Fruit fly (Drosophila melanogaster) S2 (cell line): ENCODE measurements around the gene Atf3.

Source experiments
- CG8478 ChIP-seq: fragments of >200 bp; optimal IDR thresholded peaks from 2 replicates; lab custom pipeline; 2018
- CTCF ChIP-seq, 2 experiments: fragments of >200 bp; optimal IDR thresholded peaks; 2 replicates each; lab custom pipeline; 2018

The Atf3 gene

DNA sequence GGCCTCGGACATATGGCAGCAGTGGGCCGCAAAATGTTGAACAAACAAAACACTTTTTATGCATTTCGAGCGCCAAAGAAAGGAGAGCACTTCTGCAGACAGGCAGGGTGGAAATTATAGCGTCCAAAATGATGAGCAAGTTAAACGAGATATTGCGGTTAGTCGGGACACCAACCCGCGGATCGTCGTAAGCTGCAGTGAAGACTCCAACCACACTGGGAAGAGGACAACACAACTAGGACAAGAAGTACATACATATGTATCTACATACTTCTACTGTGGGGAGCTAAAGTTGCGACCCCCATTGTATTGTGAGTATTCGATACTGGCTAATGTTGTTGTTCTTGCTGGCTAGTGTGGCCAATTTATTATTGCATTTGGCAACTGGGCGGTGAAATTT is 11.1 kb upstream of the Atf3 start:
- TF ChIP-seq CTCF (optimal IDR thresholded peaks at IDR 0.05; lab: Kevin White, UChicago): peak; percentile 61 to 70
- no peak for TF ChIP-seq CG8478 (lab: Kevin White, UChicago)

dm6 chrX:1285273-1285672 is 10.2 kb upstream of the Atf3 start:
- no peak for TF ChIP-seq CTCF (optimal IDR thresholded peaks at IDR 0.05; lab: Kevin White, UChicago)
- no peak for TF ChIP-seq CG8478 (lab: Kevin White, UChicago)

DNA sequence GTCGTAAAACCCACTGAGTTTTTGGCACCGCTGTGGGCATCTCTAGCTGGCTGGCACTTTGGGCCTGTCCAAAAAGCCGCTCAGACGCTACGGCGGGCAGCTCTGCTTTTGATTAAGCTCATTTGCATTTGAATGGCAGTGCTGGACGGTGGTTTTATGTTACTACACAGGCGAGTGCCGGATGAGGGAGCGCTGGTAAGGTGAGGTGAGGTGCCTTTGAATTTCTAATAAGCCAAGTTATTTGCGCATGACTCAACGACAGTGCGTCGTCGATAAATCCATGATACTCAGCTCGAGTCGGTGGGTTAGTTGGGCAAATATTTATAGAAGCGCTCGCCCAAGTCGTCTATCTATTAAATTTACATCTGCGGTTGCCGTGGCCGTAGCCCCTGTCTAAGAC is 9.2 kb upstream of the Atf3 start:
- TF ChIP-seq CTCF (optimal IDR thresholded peaks at IDR 0.05; lab: Kevin White, UChicago): no peak
- no peak for TF ChIP-seq CG8478 (lab: Kevin White, UChicago)

dm6 chrX:1282953-1283568 is 8.0 kb upstream of the Atf3 start:
- TF ChIP-seq CTCF (optimal IDR thresholded peaks at IDR 0.05; lab: Kevin White, UChicago) (no peak), CG8478 (lab: Kevin White, UChicago) (no peak)

DNA sequence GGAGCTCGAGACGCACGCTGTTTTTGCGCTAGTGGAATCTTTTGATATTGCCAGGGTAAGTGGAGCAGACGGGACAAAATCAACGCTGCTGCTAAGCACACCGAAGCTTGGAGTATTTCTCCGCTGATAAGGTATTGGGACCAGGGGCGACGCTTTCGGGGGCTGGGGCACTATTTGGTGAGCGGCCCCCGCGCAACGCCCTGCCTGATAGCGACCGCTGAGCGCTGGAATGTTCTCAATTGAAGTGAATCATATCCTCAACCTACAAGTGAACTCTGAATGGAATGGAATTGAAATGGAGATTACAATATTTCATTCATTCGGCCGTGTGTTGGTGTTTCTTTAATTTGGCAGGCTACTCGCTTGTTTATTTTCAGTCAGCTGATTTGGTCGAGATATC is 7.3 kb upstream of the Atf3 start:
- TF ChIP-seq CTCF (optimal IDR thresholded peaks at IDR 0.05; lab: Kevin White, UChicago): no peak
- no peak for TF ChIP-seq CG8478 (lab: Kevin White, UChicago)

- TF ChIP-seq CG8478 (lab: Kevin White, UChicago) (no peak), CTCF (optimal IDR thresholded peaks at IDR 0.05; lab: Kevin White, UChicago) (no peak)
Observed at dm6 chrX:1278825-1279643, 4.0 kb upstream of the Atf3 start.

DNA sequence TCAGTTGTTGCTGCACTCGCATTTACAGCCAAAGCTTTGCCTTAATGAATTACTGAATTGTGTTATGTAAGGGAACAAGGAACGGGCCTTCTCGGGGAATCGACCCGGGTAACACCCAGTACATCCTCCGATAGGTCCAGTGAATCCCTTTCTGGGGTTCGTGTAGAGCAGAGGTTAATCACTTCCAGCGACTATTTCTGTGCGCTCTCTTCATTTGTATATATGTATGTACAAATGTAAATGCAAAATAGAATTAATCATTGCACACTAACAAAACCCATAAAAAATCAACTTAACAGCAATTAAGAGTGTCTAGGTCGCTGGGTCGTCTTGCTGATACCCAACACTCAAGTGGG is 2.4 kb upstream of the Atf3 start:
- no peak for TF ChIP-seq CTCF (optimal IDR thresholded peaks at IDR 0.05; lab: Kevin White, UChicago)
- TF ChIP-seq CG8478 (lab: Kevin White, UChicago): no peak

- no peak for TF ChIP-seq CG8478 (lab: Kevin White, UChicago)
- TF ChIP-seq CTCF (optimal IDR thresholded peaks at IDR 0.05; lab: Kevin White, UChicago): no peak
Observed at dm6 chrX:1276757-1277527, 1.9 kb upstream of the Atf3 start.

DNA sequence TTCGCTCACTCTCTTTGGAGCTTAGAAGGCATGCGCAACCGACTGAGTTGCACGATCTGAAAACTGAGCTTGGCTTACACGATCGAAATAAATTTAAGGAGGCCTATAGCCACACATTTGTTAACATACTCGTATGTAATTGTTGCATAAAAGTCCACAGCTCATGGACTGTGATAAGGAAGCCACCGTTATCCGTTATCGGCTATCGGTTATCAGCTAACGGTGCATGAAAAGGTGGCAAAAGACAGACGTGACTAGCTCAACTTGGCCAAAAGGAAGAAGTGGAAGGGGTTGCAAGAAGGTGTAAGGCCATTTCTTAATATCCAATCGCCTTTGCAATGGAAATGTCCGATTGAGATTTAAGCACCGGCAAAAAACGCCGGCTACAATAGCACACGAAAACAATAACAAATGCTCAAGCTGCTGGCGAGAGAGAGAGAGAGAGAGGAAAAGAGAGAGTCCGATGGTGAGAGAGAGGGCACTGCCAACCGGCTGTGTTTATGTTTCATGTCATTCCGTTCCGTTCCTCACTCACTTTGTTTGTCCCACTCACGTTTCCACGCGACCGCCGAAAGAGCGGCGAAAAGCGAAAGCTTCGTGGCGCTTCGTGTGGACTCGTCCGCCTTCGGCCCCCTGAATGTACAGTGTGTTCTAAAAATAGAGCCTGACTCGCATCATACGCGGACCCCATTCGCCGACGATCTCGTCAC is 1.1 kb upstream of the Atf3 start:
- no peak for TF ChIP-seq CTCF (optimal IDR thresholded peaks at IDR 0.05; lab: Kevin White, UChicago)
- TF ChIP-seq CG8478 (lab: Kevin White, UChicago): no peak

DNA sequence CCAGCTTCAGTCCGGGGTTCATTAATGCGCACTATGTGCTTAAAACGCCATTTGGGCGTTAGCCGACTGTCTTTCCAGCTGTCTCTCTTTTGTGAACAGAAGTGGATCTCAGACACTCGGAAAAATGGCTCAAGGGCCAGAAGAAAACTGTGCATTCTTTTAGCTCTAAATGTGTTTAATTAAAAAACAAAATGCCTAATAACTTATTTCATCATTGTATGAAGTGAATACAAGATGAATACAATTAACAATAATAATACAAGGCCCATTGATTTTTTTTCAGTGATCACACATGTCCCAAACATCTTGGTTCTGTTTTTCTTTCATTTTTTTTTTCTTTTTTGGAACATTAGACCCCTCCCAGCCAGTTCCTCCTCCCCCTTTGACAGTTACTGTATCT is 2.2 kb downstream of the Atf3 start:
- no peak for TF ChIP-seq CG8478 (lab: Kevin White, UChicago)
- TF ChIP-seq CTCF (optimal IDR thresholded peaks at IDR 0.05; lab: Kevin White, UChicago): no peak

DNA sequence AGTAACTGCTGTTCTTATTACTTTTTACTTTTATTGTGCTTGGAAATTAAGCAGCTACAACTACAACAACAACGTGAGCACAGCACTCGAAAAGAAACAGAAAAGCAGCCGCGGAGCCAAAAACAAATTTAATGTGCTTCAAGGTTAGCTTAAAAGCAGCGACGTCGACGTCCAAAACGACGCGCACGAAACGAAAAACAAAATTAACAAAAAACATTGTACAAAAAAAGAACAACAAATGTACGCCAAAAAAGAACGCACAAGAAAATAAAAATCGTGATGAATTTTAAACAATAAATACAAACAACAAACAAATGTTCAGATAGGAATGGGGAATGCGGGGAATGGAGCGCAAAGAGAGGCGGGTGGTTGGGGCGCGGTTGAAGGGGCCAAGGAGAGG is 4.0 kb downstream of the Atf3 start:
- TF ChIP-seq CTCF (optimal IDR thresholded peaks at IDR 0.05; lab: Kevin White, UChicago) (no peak), CG8478 (lab: Kevin White, UChicago) (no peak)

dm6 chrX:1270655-1271054 is 4.4 kb downstream of the Atf3 start:
- TF ChIP-seq CG8478 (lab: Kevin White, UChicago): no peak
- no peak for TF ChIP-seq CTCF (optimal IDR thresholded peaks at IDR 0.05; lab: Kevin White, UChicago)

- no peak for TF ChIP-seq CG8478 (lab: Kevin White, UChicago)
Observed at dm6 chrX:1270183-1270582, 4.9 kb downstream of the Atf3 start.

DNA sequence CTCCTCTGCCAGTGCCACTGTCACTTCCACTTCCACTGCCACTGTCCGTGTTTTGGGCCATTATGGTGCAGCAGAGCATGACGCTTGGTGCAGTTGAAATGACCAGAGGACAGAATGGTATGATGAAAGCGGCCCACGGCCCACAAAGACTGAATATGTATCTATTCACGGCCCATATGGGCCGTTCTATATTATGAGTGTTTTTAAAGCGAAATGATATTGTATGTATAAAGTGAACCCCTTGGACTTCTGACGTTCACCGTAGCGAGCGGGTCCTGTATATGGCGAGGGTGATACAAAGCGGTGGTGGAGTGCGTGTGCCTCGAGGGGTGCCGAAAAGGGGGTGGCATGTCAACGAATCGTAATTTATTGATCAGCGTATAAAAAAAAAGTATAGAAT is 5.4 kb downstream of the Atf3 start:
- no peak for TF ChIP-seq CG8478 (lab: Kevin White, UChicago)
- no peak for TF ChIP-seq CTCF (optimal IDR thresholded peaks at IDR 0.05; lab: Kevin White, UChicago)

- TF ChIP-seq CG8478 (lab: Kevin White, UChicago): no peak
- no peak for TF ChIP-seq CTCF (optimal IDR thresholded peaks at IDR 0.05; lab: Kevin White, UChicago)
Observed at dm6 chrX:1267625-1268024, 7.5 kb downstream of the Atf3 start.
